Worm (Caenorhabditis elegans): Measurements from ENCODE around the gene ZK287.4.

ce11 chrV:9663948-9664347, 21.5 kb downstream of the ZK287.4 start:
- TF ChIP-seq dpl-1 (GFP tag; optimal IDR thresholded peaks at IDR 0.05) (no peak), nhr-19 (GFP tag; conservative IDR thresholded peaks at IDR 0.05) (no peak), alr-1 (tag; optimal IDR thresholded peaks at IDR 0.05; ENCODE audit: borderline replicate concordance) (no peak), ceh-82 (tag; optimal IDR thresholded peaks at IDR 0.05) (no peak), ama-1 (optimal IDR thresholded peaks at IDR 0.05) (no peak), unc-86 (tag; optimal IDR thresholded peaks at IDR 0.05) (no peak), lin-39 (tag; optimal IDR thresholded peaks at IDR 0.05) (no peak), elt-3 (tag; optimal IDR thresholded peaks at IDR 0.05) (no peak), mef-2 (tag; optimal IDR thresholded peaks at IDR 0.05) (no peak), grh-1 (GFP tag; IDR thresholded peaks at IDR 0.05) (no peak)
